Fruit fly (Drosophila melanogaster) whole organism, prepupa: ENCODE data around the gene jagn.

Source experiments
- Hr39 ChIP-seq: fragments of 200-800 bp; sonication (Bioruptor generic); optimal IDR thresholded peaks from 2 replicates; lab custom pipeline; 2016; ENCODE audit warnings: missing biosample characterization, missing genetic modification characterization
- lz ChIP-seq: fragments of 200-800 bp; sonication (Bioruptor generic); optimal IDR thresholded peaks from 3 replicates; lab custom pipeline; 2016; ENCODE audit warnings: missing biosample characterization, missing genetic modification characterization
- pdm3 ChIP-seq: fragments of 200-800 bp; sonication (Bioruptor generic); optimal IDR thresholded peaks from 3 replicates; lab custom pipeline; 2016; ENCODE audit warnings: missing biosample characterization, missing genetic modification characterization

- no peak for TF ChIP-seq pdm3 (GFP tag; lab: Kevin White, UChicago)
- TF ChIP-seq Hr39: no peak
- no peak for TF ChIP-seq lz (GFP tag; lab: Kevin White, UChicago)
These were observed 42.6 kb downstream of the jagn start, which contains the start of gene CG46303 for dm6 chr3R:5821750-5822149.
